Fruit fly (Drosophila melanogaster) whole organism, pupa: Measurements from ENCODE around the gene His4r.

Experiments used
- CG15710 ChIP-seq: fragments of 200-800 bp; sonication (Bioruptor generic); optimal IDR thresholded peaks from 2 replicates; lab custom pipeline; 2018; ENCODE audit warnings: missing biosample characterization, mild to moderate bottlenecking, missing genetic modification characterization, moderate library complexity
- CG17806 ChIP-seq: fragments of 200-800 bp; sonication (Bioruptor generic); optimal IDR thresholded peaks from 2 replicates; lab custom pipeline; 2018; ENCODE audit warnings: missing biosample characterization, mild to moderate bottlenecking, missing genetic modification characterization, moderate library complexity
- CG32121 ChIP-seq: fragments of 200-800 bp; sonication (Bioruptor generic); IDR thresholded peaks from 2 replicates; pipeline ENCODE4 v1.3.6; 2022; ENCODE audit warnings: missing biosample characterization, missing genetic modification characterization
- CG8159 ChIP-seq: fragments of 200-800 bp; sonication (Bioruptor generic); optimal IDR thresholded peaks from 3 replicates; lab custom pipeline; 2018; ENCODE audit warnings: missing biosample characterization, mild to moderate bottlenecking, missing genetic modification characterization, moderate library complexity
- Ets98B ChIP-seq: fragments of 200-800 bp; sonication (Bioruptor generic); IDR thresholded peaks from 2 replicates; pipeline ENCODE4 v1.3.6; 2022; ENCODE audit warnings: missing biosample characterization, missing genetic modification characterization
- Pif1A ChIP-seq: fragments of 200-800 bp; sonication (Bioruptor generic); optimal IDR thresholded peaks from 3 replicates; lab custom pipeline; 2016; ENCODE audit warnings: missing biosample characterization, missing genetic modification characterization
- Pif1B ChIP-seq: fragments of 200-800 bp; sonication (Bioruptor generic); optimal IDR thresholded peaks from 3 replicates; lab custom pipeline; 2016; ENCODE audit warnings: missing biosample characterization, missing genetic modification characterization
- fd96Ca ChIP-seq: fragments of 200-800 bp; sonication (Bioruptor generic); IDR thresholded peaks from 3 replicates; pipeline ENCODE4 v1.3.6; 2022; ENCODE audit warnings: missing biosample characterization, missing genetic modification characterization

DNA sequence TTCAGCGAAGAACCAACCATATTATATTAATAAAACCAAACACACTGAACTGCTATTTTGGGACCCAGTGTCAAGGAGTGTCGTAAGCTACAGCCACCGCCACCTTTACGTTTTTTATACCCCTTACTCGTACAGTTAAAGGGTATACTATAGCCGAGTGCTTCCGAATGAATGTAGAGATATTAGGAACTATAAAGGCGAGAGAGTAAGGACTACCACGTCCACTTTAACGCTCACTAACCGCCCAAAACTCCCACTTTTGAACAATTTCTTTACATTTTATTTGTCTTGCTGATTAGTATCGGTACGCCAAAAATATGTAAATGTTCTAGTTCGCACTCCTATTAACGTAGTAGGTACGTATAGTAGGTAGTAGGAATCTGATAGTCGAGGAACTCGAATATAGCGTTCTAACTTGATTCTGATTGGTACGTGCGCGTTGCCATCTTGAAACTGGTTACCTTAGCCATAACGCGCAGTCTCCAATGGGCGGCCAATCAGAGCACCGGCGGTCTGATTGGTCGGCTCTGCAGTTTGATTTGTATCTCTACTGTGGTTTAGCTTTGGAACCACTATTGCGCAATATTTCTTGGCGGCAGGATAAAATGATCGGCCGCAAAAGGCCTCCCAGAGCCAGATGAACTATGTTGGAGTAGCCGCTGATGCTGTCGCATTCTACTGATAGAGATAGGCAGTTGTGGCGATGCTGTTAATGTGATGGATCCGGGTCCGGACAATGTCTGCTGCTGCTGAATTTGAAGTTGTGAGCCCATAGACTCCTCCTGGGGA is 30.6 kb downstream of the His4r start:
- peak; percentile 3 for TF ChIP-seq CG15710 (tag; lab: Kevin White, UChicago)
- no peak for TF ChIP-seq CG32121 (GFP tag; lab: Robert Waterston, UW)
- no peak for TF ChIP-seq Ets98B
- TF ChIP-seq Pif1B: peak; percentile 62
- TF ChIP-seq Pif1A (GFP tag; lab: Kevin White, UChicago): peak; percentile 39
- TF ChIP-seq fd96Ca (GFP tag; lab: Robert Waterston, UW): peak; percentile 39; the same call in 2 of the 3 replicates
- peak; percentile 26 for TF ChIP-seq CG17806 (tag; lab: Kevin White, UChicago)
- TF ChIP-seq CG8159 (tag; lab: Kevin White, UChicago): no peak
